Worm (Caenorhabditis elegans) whole organism, L4/young adult: ENCODE data around the gene cyb-1.

Experiments used
- W03F9.2 ChIP-seq: fragments of 150-350 bp; optimal IDR thresholded peaks from 2 replicates; lab custom pipeline; 2014; ENCODE audit warnings: missing biosample characterization, missing genetic modification characterization
- dao-5 ChIP-seq: sonication (generic microtip); optimal IDR thresholded peaks from 2 replicates; lab custom pipeline; 2016; ENCODE audit warnings: missing genotype, missing genetic modification characterization, moderate library complexity, missing compliant biosample characterization
- him-1 ChIP-seq: sonication (generic microtip); optimal IDR thresholded peaks from 2 replicates; lab custom pipeline; 2016; ENCODE audit warnings: missing genotype, missing genetic modification reagents, missing genetic modification characterization, missing compliant biosample characterization

DNA sequence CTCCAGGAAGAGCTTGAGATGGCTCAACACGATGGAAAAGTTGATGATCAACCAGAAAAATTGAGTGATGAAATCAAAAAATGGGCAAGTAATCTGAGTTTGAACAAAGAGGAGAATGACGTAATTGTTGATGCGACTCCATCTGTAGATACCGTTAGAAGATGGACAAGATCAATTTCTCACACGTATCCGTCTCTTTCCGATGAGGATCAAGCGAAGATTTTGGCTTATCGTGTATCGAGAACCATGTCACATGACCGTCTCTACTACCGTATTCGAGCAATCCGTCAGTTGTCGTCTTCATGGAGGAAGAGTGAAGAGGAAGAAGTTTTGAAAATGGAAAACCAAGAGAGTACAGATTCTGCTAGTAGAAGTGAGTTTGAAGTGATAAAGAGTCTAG is 16.9 kb upstream of the cyb-1 start:
- TF ChIP-seq dao-5 (no peak), W03F9.2 (no peak), him-1 (no peak)
